Fruit fly (Drosophila melanogaster) whole organism, prepupa: ENCODE data around the gene ATPsynGL.

ENCODE experiments used
- Blimp-1 ChIP-seq: fragments of 200-800 bp; sonication (Bioruptor generic); optimal IDR thresholded peaks from 3 replicates; lab custom pipeline; 2017; ENCODE audit warnings: missing biosample characterization, missing genetic modification characterization, mild to moderate bottlenecking, moderate library complexity, missing genetic modification reagents
- CG10669 ChIP-seq: fragments of 200-800 bp; sonication (Bioruptor generic); optimal IDR thresholded peaks from 3 replicates; lab custom pipeline; 2018; ENCODE audit warnings: missing biosample characterization, mild to moderate bottlenecking, missing genetic modification characterization, moderate library complexity
- CG11762 ChIP-seq: fragments of 200-800 bp; sonication (Bioruptor generic); optimal IDR thresholded peaks from 3 replicates; lab custom pipeline; 2016; ENCODE audit warnings: missing biosample characterization, missing genetic modification characterization; ENCODE audit not compliant: insufficient read depth
- CG11902 ChIP-seq: fragments of 200-800 bp; sonication (Bioruptor generic); optimal IDR thresholded peaks from 3 replicates; lab custom pipeline; 2016; ENCODE audit warnings: missing biosample characterization, missing genetic modification characterization
- CG15336 ChIP-seq: fragments of 200-800 bp; sonication (Bioruptor generic); IDR thresholded peaks from 2 replicates; pipeline ENCODE4 v1.3.6; 2022; ENCODE audit warnings: missing biosample characterization, missing genetic modification characterization
- CG1621 ChIP-seq: fragments of 200-800 bp; sonication (Bioruptor generic); optimal IDR thresholded peaks from 3 replicates; lab custom pipeline; 2018; ENCODE audit warnings: missing biosample characterization, mild to moderate bottlenecking, missing genetic modification characterization
- CG16779 ChIP-seq: fragments of 200-800 bp; sonication (Bioruptor generic); optimal IDR thresholded peaks from 3 replicates; lab custom pipeline; 2017; ENCODE audit warnings: missing biosample characterization, mild to moderate bottlenecking, missing genetic modification characterization
- CG31627 ChIP-seq: fragments of 200-800 bp; sonication (Bioruptor generic); optimal IDR thresholded peaks from 3 replicates; lab custom pipeline; 2016; ENCODE audit warnings: missing biosample characterization, missing genetic modification characterization
- CG32006 ChIP-seq: fragments of 200-800 bp; sonication (Bioruptor generic); optimal IDR thresholded peaks from 3 replicates; lab custom pipeline; 2017; ENCODE audit warnings: missing biosample characterization, mild to moderate bottlenecking, missing genetic modification characterization
- CG3919 ChIP-seq: fragments of 200-800 bp; sonication (Bioruptor generic); optimal IDR thresholded peaks from 3 replicates; lab custom pipeline; 2016; ENCODE audit warnings: missing biosample characterization, missing genetic modification characterization
- CG4318 ChIP-seq: fragments of 200-800 bp; sonication (Bioruptor generic); optimal IDR thresholded peaks from 3 replicates; lab custom pipeline; 2017; ENCODE audit warnings: missing biosample characterization, mild to moderate bottlenecking, missing genetic modification characterization
- CG6163 ChIP-seq: fragments of 200-800 bp; sonication (Bioruptor generic); IDR thresholded peaks from 3 replicates; pipeline ENCODE4 v1.3.6; 2022; ENCODE audit warnings: missing biosample characterization, missing genetic modification characterization
- CG6276 ChIP-seq: fragments of 200-800 bp; sonication (Bioruptor generic); optimal IDR thresholded peaks from 2 replicates; lab custom pipeline; 2017; ENCODE audit warnings: missing biosample characterization, mild to moderate bottlenecking, missing genetic modification characterization
- CG6792 ChIP-seq: fragments of 200-800 bp; sonication (Bioruptor generic); optimal IDR thresholded peaks from 3 replicates; lab custom pipeline; 2016; ENCODE audit warnings: missing biosample characterization, missing genetic modification characterization
- CG6808 ChIP-seq: fragments of 200-800 bp; sonication (Bioruptor generic); optimal IDR thresholded peaks from 3 replicates; lab custom pipeline; 2017; ENCODE audit warnings: missing biosample characterization, missing genetic modification characterization, mild to moderate bottlenecking, moderate library complexity, missing genetic modification reagents
- CG8119 ChIP-seq: fragments of 200-800 bp; sonication (Bioruptor generic); IDR thresholded peaks from 3 replicates; pipeline ENCODE4 v1.3.6; 2022; ENCODE audit warnings: missing biosample characterization, missing genetic modification characterization
- CG8632 ChIP-seq: fragments of 200-800 bp; sonication (Bioruptor generic); optimal IDR thresholded peaks from 3 replicates; lab custom pipeline; 2016; ENCODE audit warnings: missing biosample characterization, missing genetic modification characterization
- CG9139 ChIP-seq: fragments of 200-800 bp; sonication (Bioruptor generic); optimal IDR thresholded peaks from 3 replicates; lab custom pipeline; 2017; ENCODE audit warnings: missing biosample characterization, mild to moderate bottlenecking, missing genetic modification characterization
- Eip75B ChIP-seq: fragments of 200-800 bp; sonication (Bioruptor generic); optimal IDR thresholded peaks from 3 replicates; lab custom pipeline; 2016; ENCODE audit warnings: missing biosample characterization, missing genetic modification characterization
- Eip78C ChIP-seq: fragments of 200-800 bp; sonication (Bioruptor generic); peaks from one replicate; lab custom pipeline; 2016; ENCODE audit warnings: missing biosample characterization, missing genetic modification characterization
- Eip93F ChIP-seq: fragments of 200-800 bp; sonication (Bioruptor generic); optimal IDR thresholded peaks from 2 replicates; lab custom pipeline; 2016; ENCODE audit warnings: missing biosample characterization, mild to moderate bottlenecking, missing genetic modification characterization
- Hr39 ChIP-seq: fragments of 200-800 bp; sonication (Bioruptor generic); optimal IDR thresholded peaks from 2 replicates; lab custom pipeline; 2016; ENCODE audit warnings: missing biosample characterization, missing genetic modification characterization
- Hr4 ChIP-seq: fragments of 200-800 bp; sonication (Bioruptor generic); optimal IDR thresholded peaks from 3 replicates; lab custom pipeline; 2016; ENCODE audit warnings: missing biosample characterization, missing genetic modification characterization
- Lpt ChIP-seq: fragments of 200-800 bp; sonication (Bioruptor generic); optimal IDR thresholded peaks from 3 replicates; lab custom pipeline; 2016; ENCODE audit warnings: missing biosample characterization, missing genetic modification characterization
- OdsH ChIP-seq: fragments of 200-800 bp; sonication (Bioruptor generic); optimal IDR thresholded peaks from 3 replicates; lab custom pipeline; 2016; ENCODE audit warnings: missing biosample characterization, missing genetic modification characterization
- Smox ChIP-seq: fragments of 200-800 bp; sonication (Bioruptor generic); optimal IDR thresholded peaks from 3 replicates; lab custom pipeline; 2016; ENCODE audit warnings: missing biosample characterization, missing genetic modification characterization
- Sox102F ChIP-seq: fragments of 200-800 bp; sonication (Bioruptor generic); optimal IDR thresholded peaks from 2 replicates; lab custom pipeline; 2016; ENCODE audit warnings: missing biosample characterization, mild to moderate bottlenecking, missing genetic modification characterization
- Sox15 ChIP-seq: fragments of 200-800 bp; sonication (Bioruptor generic); optimal IDR thresholded peaks from 3 replicates; lab custom pipeline; 2016; ENCODE audit warnings: missing biosample characterization, missing genetic modification characterization
- acj6 ChIP-seq: fragments of 200-800 bp; sonication (Bioruptor generic); optimal IDR thresholded peaks from 3 replicates; lab custom pipeline; 2016; ENCODE audit warnings: missing biosample characterization, missing genetic modification characterization
- dac ChIP-seq: fragments of 200-800 bp; sonication (Bioruptor generic); optimal IDR thresholded peaks from 2 replicates; lab custom pipeline; 2017; ENCODE audit warnings: missing biosample characterization, mild to moderate bottlenecking, missing genetic modification characterization
- esn ChIP-seq: fragments of 200-800 bp; sonication (Bioruptor generic); optimal IDR thresholded peaks from 2 replicates; lab custom pipeline; 2016; ENCODE audit warnings: missing biosample characterization, mild to moderate bottlenecking, missing genetic modification characterization, moderate library complexity
- fd85E ChIP-seq: fragments of 200-800 bp; sonication (Bioruptor generic); optimal IDR thresholded peaks from 3 replicates; lab custom pipeline; 2016; ENCODE audit warnings: missing biosample characterization, missing genetic modification characterization
- fkh ChIP-seq: fragments of 200-800 bp; sonication (Bioruptor generic); optimal IDR thresholded peaks from 3 replicates; lab custom pipeline; 2017; ENCODE audit warnings: missing biosample characterization, mild to moderate bottlenecking, missing genetic modification characterization, moderate library complexity
- lz ChIP-seq: fragments of 200-800 bp; sonication (Bioruptor generic); optimal IDR thresholded peaks from 3 replicates; lab custom pipeline; 2016; ENCODE audit warnings: missing biosample characterization, missing genetic modification characterization
- net ChIP-seq: fragments of 200-800 bp; sonication (Bioruptor generic); optimal IDR thresholded peaks from 3 replicates; lab custom pipeline; 2016; ENCODE audit warnings: missing biosample characterization, missing genetic modification characterization
- pdm3 ChIP-seq: fragments of 200-800 bp; sonication (Bioruptor generic); optimal IDR thresholded peaks from 3 replicates; lab custom pipeline; 2016; ENCODE audit warnings: missing biosample characterization, missing genetic modification characterization
- salr ChIP-seq, 2 experiments: fragments of 200-800 bp; sonication (Bioruptor generic); optimal IDR thresholded peaks; 3 replicates each; lab custom pipeline; 2016 to 2018; ENCODE audit warnings: missing biosample characterization in 2 of 2, missing genetic modification characterization in 2 of 2, mild to moderate bottlenecking in 1 of 2
- ss ChIP-seq, 2 experiments: fragments of 200-800 bp; sonication (Bioruptor generic); optimal IDR thresholded peaks; 2 replicates in 1 of 2; 3 replicates in 1 of 2; lab custom pipeline; 2017 to 2018; ENCODE audit warnings: mild to moderate bottlenecking in 2 of 2, missing biosample characterization in 2 of 2, missing genetic modification characterization in 2 of 2, moderate library complexity in 1 of 2
- svp ChIP-seq: fragments of 200-800 bp; sonication (Bioruptor generic); peaks from one replicate; lab custom pipeline; 2016; ENCODE audit warnings: missing biosample characterization, missing genetic modification characterization
- vri ChIP-seq: fragments of 200-800 bp; sonication (Bioruptor generic); optimal IDR thresholded peaks from 3 replicates; lab custom pipeline; 2016; ENCODE audit warnings: missing biosample characterization, mild to moderate bottlenecking, missing genetic modification characterization

The ATPsynGL gene

dm6 chr2L:7782788-7783401, 35.8 kb downstream of the ATPsynGL start, which contains the start of gene Brd7-9 (continued):
- TF ChIP-seq Eip78C (GFP tag; lab: Kevin White, UChicago) = peak; percentile 94
- peak; percentile 81 for TF ChIP-seq Sox102F (GFP tag; lab: Kevin White, UChicago)
- TF ChIP-seq CG32006 (GFP tag; lab: Kevin White, UChicago) = peak; percentile 77
- TF ChIP-seq acj6 (GFP tag; lab: Kevin White, UChicago) = peak; percentile 71
- peak; percentile 40 for TF ChIP-seq CG11902 (GFP tag; lab: Kevin White, UChicago)
- TF ChIP-seq ss (GFP tag; optimal IDR thresholded peaks at IDR 0.05; lab: Kevin White, UChicago) = no peak
- peak; percentile 80 for TF ChIP-seq esn (GFP tag; lab: Kevin White, UChicago)
- peak; percentile 58 for TF ChIP-seq fd85E (GFP tag; lab: Kevin White, UChicago)
- peak; percentile 69 for TF ChIP-seq Eip75B
- peak; percentile 87 for TF ChIP-seq net (GFP tag; lab: Kevin White, UChicago)
- peak; percentile 58 for TF ChIP-seq Hr39 (GFP tag; lab: Kevin White, UChicago)
- TF ChIP-seq Eip93F (GFP tag; lab: Kevin White, UChicago) = peak; percentile 19
- TF ChIP-seq CG31627 (GFP tag; lab: Kevin White, UChicago) = peak; percentile 70
- peak; percentile 71 for TF ChIP-seq lz (GFP tag; lab: Kevin White, UChicago)
- TF ChIP-seq CG4318 (GFP tag; lab: Kevin White, UChicago) = peak; percentile 3
- TF ChIP-seq CG16779 (tag; lab: Kevin White, UChicago) = peak; percentile 50
- peak; percentile 50 for TF ChIP-seq Lpt
- peak; percentile 76 for TF ChIP-seq Smox (GFP tag; lab: Kevin White, UChicago)
- peak; percentile 90 for TF ChIP-seq CG6163 (GFP tag; lab: Robert Waterston, UW)
- TF ChIP-seq pdm3 (GFP tag; lab: Kevin White, UChicago) = peak; percentile 72
- peak; percentile 36 for TF ChIP-seq CG1621 (tag; lab: Kevin White, UChicago)
- peak; percentile 67 for TF ChIP-seq CG6792 (GFP tag; lab: Kevin White, UChicago)
- peak; percentile 93 for TF ChIP-seq CG15336 (GFP tag; lab: Robert Waterston, UW)
- TF ChIP-seq CG6808 (GFP tag; lab: Kevin White, UChicago) = no peak
- no peak for TF ChIP-seq dac (GFP tag; lab: Kevin White, UChicago)
- TF ChIP-seq CG9139 (GFP tag; lab: Kevin White, UChicago) = no peak
- no peak for TF ChIP-seq Blimp-1 (GFP tag; lab: Kevin White, UChicago)
- peak; percentile 67 for TF ChIP-seq OdsH
- TF ChIP-seq svp (GFP tag; lab: Kevin White, UChicago) = peak; percentile 85
- peak; percentile 28 for TF ChIP-seq Sox15 (GFP tag; lab: Kevin White, UChicago)
- peak; percentile 75 for TF ChIP-seq Hr4 (GFP tag; lab: Kevin White, UChicago)
- TF ChIP-seq CG8119 (GFP tag; lab: Robert Waterston, UW) = peak; percentile 91
- TF ChIP-seq CG10669 = peak; percentile 75
- TF ChIP-seq CG3919 = peak; percentile 85
- TF ChIP-seq CG8632 = peak; percentile 66
- TF ChIP-seq vri (GFP tag; lab: Kevin White, UChicago) = no peak
- TF ChIP-seq, all 60 proteins: peak for 49

DNA sequence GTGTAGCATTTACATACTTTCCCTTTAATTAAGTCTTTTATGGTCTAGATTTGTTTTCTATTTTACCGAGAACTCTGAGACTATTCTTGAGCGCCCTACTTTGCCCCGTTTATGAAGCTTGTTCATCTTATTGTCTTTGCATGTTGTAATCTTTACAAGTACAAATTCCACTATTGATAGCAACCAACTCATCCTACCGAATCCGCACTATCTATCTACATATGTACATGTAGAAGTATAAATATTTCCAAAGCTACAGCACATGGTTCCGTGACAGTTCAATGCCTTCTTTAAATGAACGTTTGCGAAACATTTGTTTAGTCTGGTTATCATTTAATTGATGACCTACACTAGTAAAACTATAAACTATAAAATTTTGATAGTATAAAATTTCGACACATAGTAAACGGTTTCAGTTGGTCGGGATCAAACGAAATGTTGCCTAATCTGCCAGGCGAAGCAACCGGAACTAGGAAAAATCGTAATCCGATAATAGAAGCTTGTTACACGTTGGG, 41.9 kb downstream of the ATPsynGL start:
- peak; percentile 57 for TF ChIP-seq CG6276 (GFP tag; lab: Kevin White, UChicago)
- TF ChIP-seq fkh = peak; percentile 5
- no peak for TF ChIP-seq CG16779 (tag; lab: Kevin White, UChicago)
- peak; percentile 19 for TF ChIP-seq svp (GFP tag; lab: Kevin White, UChicago)
- TF ChIP-seq CG11762 = no peak
- TF ChIP-seq salr (GFP tag; optimal IDR thresholded peaks at IDR 0.05; lab: Kevin White, UChicago) = no peak
- peak; percentile 18 for TF ChIP-seq CG6808 (GFP tag; lab: Kevin White, UChicago)
- TF ChIP-seq acj6 (GFP tag; lab: Kevin White, UChicago) = no peak
- TF ChIP-seq, all 60 proteins: peak for 4
